Fruit fly (Drosophila melanogaster) whole organism: ENCODE measurements around the gene CG16820.

Experiments used
- CG8478 ChIP-seq: fragments of >200 bp; optimal IDR thresholded peaks from 2 replicates; lab custom pipeline; 2018; ENCODE audit warnings: inconsistent platforms
- Dll ChIP-seq: fragments of >200 bp; optimal IDR thresholded peaks from 2 replicates; lab custom pipeline; 2017
- EcR ChIP-seq, 2 experiments: fragments of >200 bp; optimal IDR thresholded peaks; 2 replicates each; lab custom pipeline; 2017; ENCODE audit warnings: missing biosample characterization in 2 of 2, missing genetic modification characterization in 2 of 2, missing genetic modification reagents in 2 of 2
- pan ChIP-seq: fragments of >200 bp; optimal IDR thresholded peaks from 2 replicates; lab custom pipeline; 2017
- psq ChIP-seq: fragments of >200 bp; optimal IDR thresholded peaks from 2 replicates; lab custom pipeline; 2017
- usp ChIP-seq: fragments of >200 bp; optimal IDR thresholded peaks from 2 replicates; lab custom pipeline; 2017; ENCODE audit warnings: missing biosample characterization, missing genetic modification characterization, mixed read lengths

- no peak for TF ChIP-seq usp (GFP tag; lab: Kevin White, UChicago)
- no peak for TF ChIP-seq pan (lab: Kevin White, UChicago)
- TF ChIP-seq psq, result no peak
- TF ChIP-seq CG8478, result no peak
- no peak for TF ChIP-seq EcR (GFP tag; optimal IDR thresholded peaks at IDR 0.05; lab: Kevin White, UChicago)
- TF ChIP-seq Dll (lab: Kevin White, UChicago), result no peak
Observed at dm6 chr2L:13219281-13220092, 26.5 kb upstream of the CG16820 start, which contains the start of the genes CG9426 and mRF1.
